Fruit fly (Drosophila melanogaster) whole organism, embryonic: ENCODE data around the gene Jarid2.

Experiments
- Aef1 ChIP-seq: fragments of 200-800 bp; sonication (Bioruptor generic); IDR thresholded peaks from 3 replicates; pipeline ENCODE4 v1.3.6; 2022; ENCODE audit warnings: missing biosample characterization, missing genetic modification characterization
- Asciz ChIP-seq: fragments of 200-800 bp; sonication (Bioruptor generic); optimal IDR thresholded peaks from 2 replicates; lab custom pipeline; 2017; ENCODE audit warnings: missing biosample characterization, mild to moderate bottlenecking, missing genetic modification characterization, missing genetic modification reagents
- Atf-2 ChIP-seq: fragments of 200-800 bp; sonication (Bioruptor generic); optimal IDR thresholded peaks from 2 replicates; lab custom pipeline; 2016; ENCODE audit warnings: missing biosample characterization, missing genetic modification characterization
- Awh ChIP-seq: fragments of 200-800 bp; sonication (Bioruptor generic); IDR thresholded peaks from 2 replicates; pipeline ENCODE4, ENCODE4 v1.3.6; 2022; ENCODE audit warnings: missing biosample characterization, missing genetic modification characterization
- BEAF-32 ChIP-seq: fragments of 200-800 bp; sonication (Bioruptor generic); optimal IDR thresholded peaks from 3 replicates; lab custom pipeline; 2017; ENCODE audit warnings: missing biosample characterization, missing genetic modification characterization, mild to moderate bottlenecking, moderate library complexity, missing genetic modification reagents
- CG12071 ChIP-seq: fragments of 200-800 bp; sonication (Bioruptor generic); optimal IDR thresholded peaks from 3 replicates; lab custom pipeline; 2018; ENCODE audit warnings: missing biosample characterization, mild to moderate bottlenecking, missing genetic modification characterization
- CG12155 ChIP-seq: fragments of 200-800 bp; sonication (Bioruptor generic); optimal IDR thresholded peaks from 3 replicates; lab custom pipeline; 2016; ENCODE audit warnings: missing biosample characterization, missing genetic modification characterization
- CG14441 ChIP-seq: fragments of 200-800 bp; sonication (Bioruptor generic); IDR thresholded peaks from 2 replicates; pipeline ENCODE4 v1.3.6; 2022; ENCODE audit warnings: missing biosample characterization, missing genetic modification characterization
- CG15011 ChIP-seq: fragments of 200-800 bp; sonication (Bioruptor generic); optimal IDR thresholded peaks from 3 replicates; lab custom pipeline; 2018; ENCODE audit warnings: missing biosample characterization, mild to moderate bottlenecking, missing genetic modification characterization
- CG16863 ChIP-seq: fragments of 200-800 bp; sonication (Bioruptor generic); optimal IDR thresholded peaks from 3 replicates; lab custom pipeline; 2016; ENCODE audit warnings: missing biosample characterization, missing genetic modification characterization
- CG1832 ChIP-seq: fragments of 200-800 bp; sonication (Bioruptor generic); optimal IDR thresholded peaks from 2 replicates; lab custom pipeline; 2017; ENCODE audit warnings: missing biosample characterization, mild to moderate bottlenecking, missing genetic modification characterization, inconsistent platforms
- CG18764 ChIP-seq: fragments of 200-800 bp; sonication (Bioruptor generic); optimal IDR thresholded peaks from 3 replicates; lab custom pipeline; 2016; ENCODE audit warnings: missing biosample characterization, missing genetic modification characterization
- CG2875 ChIP-seq: fragments of 200-800 bp; sonication (Bioruptor generic); optimal IDR thresholded peaks from 2 replicates; lab custom pipeline; 2017; ENCODE audit warnings: missing biosample characterization, mild to moderate bottlenecking, missing genetic modification characterization, missing genetic modification reagents
- CG33213 ChIP-seq: fragments of 200-800 bp; sonication (Bioruptor generic); optimal IDR thresholded peaks from 3 replicates; lab custom pipeline; 2016; ENCODE audit warnings: missing biosample characterization, missing genetic modification characterization
- CG3407 ChIP-seq: fragments of 200-800 bp; sonication (Bioruptor generic); optimal IDR thresholded peaks from 2 replicates; lab custom pipeline; 2018; ENCODE audit warnings: missing biosample characterization, mild to moderate bottlenecking, missing genetic modification characterization
- CG34224 ChIP-seq: fragments of 200-800 bp; sonication (Bioruptor generic); IDR thresholded peaks from 3 replicates; pipeline ENCODE4 v1.3.6; 2022; ENCODE audit warnings: missing biosample characterization, missing genetic modification characterization; ENCODE audit not compliant: partially characterized antibody
- CG3995 ChIP-seq: fragments of 200-800 bp; sonication (Bioruptor generic); optimal IDR thresholded peaks from 3 replicates; lab custom pipeline; 2016; ENCODE audit warnings: missing biosample characterization, missing genetic modification characterization
- CG9609 ChIP-seq: fragments of 200-800 bp; sonication (Bioruptor generic); optimal IDR thresholded peaks from 3 replicates; lab custom pipeline; 2016; ENCODE audit warnings: missing biosample characterization, missing genetic modification characterization
- CG9817 ChIP-seq: fragments of 200-800 bp; sonication (Bioruptor generic); optimal IDR thresholded peaks from 2 replicates; lab custom pipeline; 2018; ENCODE audit warnings: missing biosample characterization, mild to moderate bottlenecking, missing genetic modification characterization, moderate library complexity
- CrebB ChIP-seq: fragments of 200-800 bp; sonication (Bioruptor generic); optimal IDR thresholded peaks from 3 replicates; lab custom pipeline; 2018; ENCODE audit warnings: missing biosample characterization, mild to moderate bottlenecking, missing genetic modification characterization
- D19A ChIP-seq: fragments of 200-800 bp; optimal IDR thresholded peaks from 3 replicates; lab custom pipeline; 2019; ENCODE audit warnings: missing biosample characterization, mild to moderate bottlenecking, missing genetic modification characterization, moderate library complexity
- Dip2 ChIP-seq: fragments of 200-800 bp; sonication (Bioruptor generic); IDR thresholded peaks from 2 replicates; pipeline ENCODE4 v1.3.6; 2022; ENCODE audit warnings: missing biosample characterization, missing genetic modification characterization
- Dp ChIP-seq: fragments of 200-800 bp; sonication (Bioruptor generic); optimal IDR thresholded peaks from 2 replicates; lab custom pipeline; 2018; ENCODE audit warnings: missing biosample characterization, mild to moderate bottlenecking, missing genetic modification characterization, moderate library complexity
- Ets65A ChIP-seq: fragments of 200-800 bp; sonication (Bioruptor generic); peaks from one replicate; lab custom pipeline; 2016; ENCODE audit warnings: missing biosample characterization, missing genetic modification characterization
- Ets97D ChIP-seq: fragments of 200-800 bp; sonication (Bioruptor generic); optimal IDR thresholded peaks from 3 replicates; lab custom pipeline; 2016; ENCODE audit warnings: missing biosample characterization, missing genetic modification characterization
- HLHmδ ChIP-seq: fragments of 200-800 bp; sonication (Bioruptor generic); optimal IDR thresholded peaks from 2 replicates; lab custom pipeline; 2018; ENCODE audit warnings: missing biosample characterization, mild to moderate bottlenecking, missing genetic modification characterization, moderate library complexity
- HmgZ ChIP-seq: fragments of 200-800 bp; sonication (Bioruptor generic); optimal IDR thresholded peaks from 2 replicates; lab custom pipeline; 2018; ENCODE audit warnings: missing biosample characterization, mild to moderate bottlenecking, missing genetic modification characterization
- Jarid2 ChIP-seq: fragments of 200-800 bp; sonication (Bioruptor generic); optimal IDR thresholded peaks from 3 replicates; lab custom pipeline; 2017; ENCODE audit warnings: mild to moderate bottlenecking, missing biosample characterization, missing genetic modification reagents, missing genetic modification characterization
- Max ChIP-seq: fragments of 200-800 bp; sonication (Bioruptor generic); optimal IDR thresholded peaks from 2 replicates; lab custom pipeline; 2016; ENCODE audit warnings: missing biosample characterization, mild to moderate bottlenecking, missing genetic modification characterization
- Med ChIP-seq: fragments of 200-800 bp; sonication (Bioruptor generic); peaks from one replicate; lab custom pipeline; 2016; ENCODE audit warnings: missing biosample characterization, missing genetic modification characterization, mild to moderate bottlenecking, inconsistent platforms, moderate library complexity
- Meics ChIP-seq: fragments of 200-800 bp; sonication (Bioruptor generic); optimal IDR thresholded peaks from 2 replicates; lab custom pipeline; 2017; ENCODE audit warnings: missing biosample characterization, mild to moderate bottlenecking, missing genetic modification characterization
- Opbp ChIP-seq: fragments of 200-800 bp; sonication (Bioruptor generic); IDR thresholded peaks from 3 replicates; pipeline ENCODE4 v1.3.6; 2022; ENCODE audit warnings: missing biosample characterization, missing genetic modification characterization; ENCODE audit not compliant: partially characterized antibody
- Trl ChIP-seq, 3 experiments: fragments of >200 bp in 2 of 3; fragments of 200-800 bp in 1 of 3; sonication (Bioruptor generic) in 1 of 3; optimal IDR thresholded peaks; 2 replicates in 1 of 3; 3 replicates in 2 of 3; lab custom pipeline; 2016 to 2017; ENCODE audit warnings: missing biosample characterization in 1 of 3, missing genetic modification characterization in 1 of 3
- YL-1 ChIP-seq: fragments of 200-800 bp; sonication (Bioruptor generic); optimal IDR thresholded peaks from 3 replicates; lab custom pipeline; 2017; ENCODE audit warnings: missing biosample characterization, mild to moderate bottlenecking, missing genetic modification characterization
- bigmax ChIP-seq: fragments of 200-800 bp; sonication (Bioruptor generic); optimal IDR thresholded peaks from 2 replicates; lab custom pipeline; 2018; ENCODE audit warnings: missing biosample characterization, mild to moderate bottlenecking, missing genetic modification characterization
- chn ChIP-seq: fragments of 200-800 bp; sonication (Bioruptor generic); optimal IDR thresholded peaks from 2 replicates; lab custom pipeline; 2016; ENCODE audit warnings: missing biosample characterization, missing genetic modification characterization
- crp ChIP-seq, 2 experiments: fragments of 200-800 bp; sonication (Bioruptor generic); optimal IDR thresholded peaks; 2 replicates in 1 of 2; 3 replicates in 1 of 2; lab custom pipeline; 2017; ENCODE audit warnings: missing biosample characterization in 2 of 2, missing genetic modification characterization in 2 of 2, mild to moderate bottlenecking in 1 of 2, moderate library complexity in 1 of 2
- disco-r ChIP-seq: fragments of 200-800 bp; sonication (Bioruptor generic); optimal IDR thresholded peaks from 2 replicates; lab custom pipeline; 2016; ENCODE audit warnings: missing biosample characterization, missing genetic modification characterization
- dmrt99B ChIP-seq: fragments of 200-800 bp; sonication (Bioruptor generic); optimal IDR thresholded peaks from 2 replicates; lab custom pipeline; 2018; ENCODE audit warnings: missing biosample characterization, mild to moderate bottlenecking, missing genetic modification characterization, moderate library complexity
- dysf ChIP-seq: fragments of 200-800 bp; sonication (Bioruptor generic); IDR thresholded peaks from 3 replicates; pipeline ENCODE4 v1.3.6; 2022; ENCODE audit warnings: missing biosample characterization, missing genetic modification characterization
- gce ChIP-seq: fragments of 200-800 bp; sonication (Bioruptor generic); IDR thresholded peaks from 3 replicates; pipeline ENCODE4 v1.3.6; 2022; ENCODE audit warnings: missing biosample characterization, missing genetic modification characterization
- gfzf ChIP-seq: fragments of 200-800 bp; sonication (Bioruptor generic); optimal IDR thresholded peaks from 2 replicates; lab custom pipeline; 2016; ENCODE audit warnings: missing biosample characterization, mild to moderate bottlenecking, missing genetic modification characterization, moderate library complexity
- her ChIP-seq: fragments of 200-800 bp; sonication (Bioruptor generic); optimal IDR thresholded peaks from 2 replicates; lab custom pipeline; 2016; ENCODE audit warnings: missing biosample characterization, missing genetic modification characterization
- mirr ChIP-seq: fragments of 200-800 bp; sonication (Bioruptor generic); optimal IDR thresholded peaks from 3 replicates; lab custom pipeline; 2018; ENCODE audit warnings: missing biosample characterization, mild to moderate bottlenecking, missing genetic modification characterization
- phol ChIP-seq: fragments of 200-800 bp; sonication (Bioruptor generic); optimal IDR thresholded peaks from 3 replicates; lab custom pipeline; 2018; ENCODE audit warnings: missing biosample characterization, mild to moderate bottlenecking, missing genetic modification characterization, moderate library complexity
- ranshi ChIP-seq: fragments of 200-800 bp; sonication (Bioruptor generic); IDR thresholded peaks from 2 replicates; pipeline ENCODE4 v1.3.6; 2022; ENCODE audit warnings: missing biosample characterization, missing genetic modification characterization
- sd ChIP-seq: fragments of 200-800 bp; sonication (Bioruptor generic); optimal IDR thresholded peaks from 3 replicates; lab custom pipeline; 2018; ENCODE audit warnings: missing biosample characterization, mild to moderate bottlenecking, missing genetic modification characterization, moderate library complexity
- shn ChIP-seq: fragments of 200-800 bp; sonication (Bioruptor generic); optimal IDR thresholded peaks from 3 replicates; lab custom pipeline; 2016; ENCODE audit warnings: missing biosample characterization, missing genetic modification characterization
- sob ChIP-seq: fragments of 200-800 bp; sonication (Bioruptor generic); IDR thresholded peaks from 2 replicates; pipeline ENCODE4 v1.3.6; 2022; ENCODE audit warnings: missing biosample characterization, missing genetic modification characterization
- wdn ChIP-seq: fragments of 200-800 bp; sonication (Bioruptor generic); IDR thresholded peaks from 2 replicates; pipeline ENCODE4 v1.3.6; 2022; ENCODE audit warnings: missing biosample characterization, missing genetic modification characterization

Gene Jarid2

DNA sequence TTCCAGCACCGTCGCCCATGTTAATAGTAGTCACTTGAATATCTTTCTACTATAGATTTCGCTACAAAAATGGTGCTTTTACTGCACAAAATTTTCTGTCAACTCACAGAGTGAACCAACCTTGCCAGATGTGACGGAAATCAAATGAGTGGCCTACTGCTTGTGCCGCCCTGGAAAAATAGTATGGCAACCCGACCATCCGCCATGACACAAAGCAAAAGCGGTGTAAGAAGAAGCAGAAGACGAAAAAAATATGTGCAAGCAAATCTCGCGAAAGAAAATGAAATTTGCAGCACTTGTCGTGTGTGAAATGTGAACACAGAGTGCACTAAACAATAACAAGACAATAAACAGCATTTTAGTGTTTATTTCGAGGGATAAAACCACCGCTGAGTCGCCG is at the start of gene Jarid2, which contains the start of gene Uch-L5 (continued):
- TF ChIP-seq CG34224 (GFP tag; lab: Robert Waterston, UW), result peak; percentile 29; the same call in 1 of the 3 replicates
- peak; percentile 22 for TF ChIP-seq CG3407 (GFP tag; lab: Kevin White, UChicago)
- no peak for TF ChIP-seq CG33213
- TF ChIP-seq Aef1, result peak; percentile 42; the same call in 1 of the 3 replicates
- peak; percentile 45 for TF ChIP-seq CG3995 (GFP tag; lab: Kevin White, UChicago)
- peak; percentile 55 for TF ChIP-seq sob (GFP tag; lab: Robert Waterston, UW)
- TF ChIP-seq Meics (GFP tag; lab: Kevin White, UChicago), result peak; percentile 57
- peak; percentile 45 for TF ChIP-seq CG12155 (GFP tag; lab: Kevin White, UChicago)
- TF ChIP-seq shn (GFP tag; lab: Kevin White, UChicago), result peak; percentile 46
- no peak for TF ChIP-seq CG1832 (GFP tag; lab: Kevin White, UChicago)
- peak; percentile 37; the same call in 1 of the 2 replicates for TF ChIP-seq ranshi (GFP tag; lab: Robert Waterston, UW)
- TF ChIP-seq crp (GFP tag; optimal IDR thresholded peaks at IDR 0.05; lab: Kevin White, UChicago), result peak in 1 of 2 experiments; percentile 27
- no peak for TF ChIP-seq CG12071
- no peak for TF ChIP-seq Trl (optimal IDR thresholded peaks at IDR 0.05; lab: Kevin White, UChicago)
- peak; percentile 66 for TF ChIP-seq Trl (GFP tag; optimal IDR thresholded peaks at IDR 0.05; lab: Kevin White, UChicago)
- peak; percentile 21 for TF ChIP-seq CG9817 (tag; lab: Kevin White, UChicago)
- no peak for TF ChIP-seq dmrt99B (tag; lab: Kevin White, UChicago)
- TF ChIP-seq Awh, result no peak
- TF ChIP-seq sd (tag; lab: Kevin White, UChicago), result no peak
- peak; percentile 52 for TF ChIP-seq Max (GFP tag; lab: Kevin White, UChicago)
- TF ChIP-seq phol (tag; lab: Kevin White, UChicago), result peak; percentile 100
- peak; percentile 24 for TF ChIP-seq HLHmδ (GFP tag; lab: Kevin White, UChicago)
- TF ChIP-seq BEAF-32 (GFP tag; lab: Kevin White, UChicago), result peak; percentile 50
- TF ChIP-seq CrebB (tag; lab: Kevin White, UChicago), result peak; percentile 58
- peak; percentile 62 for TF ChIP-seq Dp (GFP tag; lab: Kevin White, UChicago)
- TF ChIP-seq D19A, result no peak
- peak; percentile 2 for TF ChIP-seq CG2875 (GFP tag; lab: Kevin White, UChicago)
- no peak for TF ChIP-seq gce (GFP tag; lab: Robert Waterston, UW)
- peak; percentile 25 for TF ChIP-seq CG9609 (GFP tag; lab: Kevin White, UChicago)
- peak; percentile 41; the same call in 2 of the 3 replicates for TF ChIP-seq dysf (GFP tag; lab: Robert Waterston, UW)
- TF ChIP-seq CG16863 (GFP tag; lab: Kevin White, UChicago), result peak; percentile 43
- TF ChIP-seq gfzf (GFP tag; lab: Kevin White, UChicago), result peak; percentile 42
- TF ChIP-seq Opbp (GFP tag; lab: Robert Waterston, UW), result peak; percentile 69
- TF ChIP-seq Ets65A (GFP tag; lab: Kevin White, UChicago), result peak; percentile 95
- TF ChIP-seq YL-1, result peak; percentile 98
- TF ChIP-seq mirr (GFP tag; lab: Kevin White, UChicago), result peak; percentile 61
- peak; percentile 94 for TF ChIP-seq Med (GFP tag; lab: Kevin White, UChicago)
- TF ChIP-seq wdn (GFP tag; lab: Robert Waterston, UW), result peak; percentile 47; the same call in 1 of the 2 replicates
- TF ChIP-seq Jarid2 (GFP tag; lab: Kevin White, UChicago), result no peak
- no peak for TF ChIP-seq Asciz (GFP tag; lab: Kevin White, UChicago)
- peak; percentile 9 for TF ChIP-seq Atf-2 (GFP tag; lab: Kevin White, UChicago)
- TF ChIP-seq disco-r (GFP tag; lab: Kevin White, UChicago), result peak; percentile 62
- TF ChIP-seq CG18764 (GFP tag; lab: Kevin White, UChicago), result peak; percentile 23
- no peak for TF ChIP-seq Dip2 (GFP tag; lab: Robert Waterston, UW)
- peak; percentile 65 for TF ChIP-seq chn
- peak; percentile 53 for TF ChIP-seq bigmax (GFP tag; lab: Kevin White, UChicago)
- 0 out of 2 replicates have a peak, but pooled peaks have one; percentile 12 for TF ChIP-seq CG14441 (GFP tag; lab: Robert Waterston, UW)
- no peak for TF ChIP-seq CG15011 (GFP tag; lab: Kevin White, UChicago)
- peak; percentile 96 for TF ChIP-seq Ets97D
- peak; percentile 79 for TF ChIP-seq her (GFP tag; lab: Kevin White, UChicago)
- peak; percentile 63 for TF ChIP-seq HmgZ (tag; lab: Kevin White, UChicago)
